Fruit fly (Drosophila melanogaster) whole organism, adult: ENCODE results near the gene CG17343.

ENCODE experiments used
- CG11617 ChIP-seq: fragments of 200-800 bp; sonication (Bioruptor generic); optimal IDR thresholded peaks from 2 replicates; lab custom pipeline; 2017; ENCODE audit warnings: mild to moderate bottlenecking, missing biosample characterization, missing genetic modification reagents, missing genetic modification characterization
- CG12768 ChIP-seq: fragments of 200-800 bp; sonication (Bioruptor generic); optimal IDR thresholded peaks from 2 replicates; lab custom pipeline; 2017; ENCODE audit warnings: missing biosample characterization, missing genetic modification characterization, mild to moderate bottlenecking, moderate library complexity, missing genetic modification reagents
- CG14711 ChIP-seq: fragments of 200-800 bp; sonication (Bioruptor generic); optimal IDR thresholded peaks from 2 replicates; lab custom pipeline; 2018; ENCODE audit warnings: missing biosample characterization, mild to moderate bottlenecking, missing genetic modification characterization, moderate library complexity
- CG1620 ChIP-seq: fragments of 200-800 bp; sonication (Bioruptor generic); optimal IDR thresholded peaks from 2 replicates; lab custom pipeline; 2016; ENCODE audit warnings: missing biosample characterization, missing genetic modification characterization
- CG33017 ChIP-seq: fragments of 200-800 bp; sonication (Bioruptor generic); optimal IDR thresholded peaks from 2 replicates; lab custom pipeline; 2018; ENCODE audit warnings: missing biosample characterization, mild to moderate bottlenecking, missing genetic modification characterization, moderate library complexity
- CG5204 ChIP-seq: fragments of 200-800 bp; sonication (Bioruptor generic); optimal IDR thresholded peaks from 2 replicates; lab custom pipeline; 2016; ENCODE audit warnings: missing biosample characterization, missing genetic modification characterization
- CG7045 ChIP-seq: fragments of 200-800 bp; sonication (Bioruptor generic); optimal IDR thresholded peaks from 2 replicates; lab custom pipeline; 2017; ENCODE audit warnings: missing biosample characterization, mild to moderate bottlenecking, missing genetic modification characterization
- CG7101 ChIP-seq: fragments of 200-800 bp; sonication (Bioruptor generic); optimal IDR thresholded peaks from 2 replicates; lab custom pipeline; 2018; ENCODE audit warnings: missing biosample characterization, mild to moderate bottlenecking, missing genetic modification characterization, moderate library complexity
- Clk ChIP-seq: fragments of 200-800 bp; sonication (Bioruptor generic); optimal IDR thresholded peaks from 2 replicates; lab custom pipeline; 2017; ENCODE audit warnings: missing biosample characterization, missing genetic modification characterization
- Crg-1 ChIP-seq: fragments of 200-800 bp; sonication (Bioruptor generic); optimal IDR thresholded peaks from 2 replicates; lab custom pipeline; 2016; ENCODE audit warnings: missing biosample characterization, missing genetic modification characterization
- Hr96 ChIP-seq: fragments of 200-800 bp; sonication (Bioruptor generic); optimal IDR thresholded peaks from 2 replicates; lab custom pipeline; 2016; ENCODE audit warnings: missing biosample characterization, missing genetic modification characterization
- Mnt ChIP-seq: fragments of 200-800 bp; sonication (Bioruptor generic); optimal IDR thresholded peaks from 2 replicates; lab custom pipeline; 2016; ENCODE audit warnings: missing biosample characterization, mild to moderate bottlenecking, missing genetic modification characterization
- bab1 ChIP-seq: fragments of 200-800 bp; sonication (Bioruptor generic); optimal IDR thresholded peaks from 3 replicates; lab custom pipeline; 2019; ENCODE audit warnings: missing biosample characterization, mild to moderate bottlenecking, missing genetic modification characterization, moderate library complexity
- cic ChIP-seq: fragments of 200-800 bp; sonication (Bioruptor generic); optimal IDR thresholded peaks from 2 replicates; lab custom pipeline; 2017; ENCODE audit warnings: missing biosample characterization, mild to moderate bottlenecking, missing genetic modification characterization, moderate library complexity
- cnc ChIP-seq, 2 experiments: fragments of >200 bp; optimal IDR thresholded peaks; 2 replicates each; lab custom pipeline; 2017
- kay ChIP-seq: fragments of 200-800 bp; sonication (Bioruptor generic); peaks from one replicate; lab custom pipeline; 2016; ENCODE audit warnings: missing biosample characterization, missing genetic modification characterization, borderline replicate concordance
- ovo ChIP-seq: fragments of 200-800 bp; sonication (Bioruptor generic); optimal IDR thresholded peaks from 2 replicates; lab custom pipeline; 2016; ENCODE audit warnings: missing biosample characterization, missing genetic modification characterization
- pad ChIP-seq: fragments of 200-800 bp; sonication (Bioruptor generic); optimal IDR thresholded peaks from 3 replicates; lab custom pipeline; 2017; ENCODE audit warnings: missing biosample characterization, missing genetic modification characterization, mild to moderate bottlenecking, moderate library complexity, missing genetic modification reagents
- tj ChIP-seq: fragments of 200-800 bp; sonication (Bioruptor generic); optimal IDR thresholded peaks from 3 replicates; lab custom pipeline; 2017; ENCODE audit warnings: missing biosample characterization, mild to moderate bottlenecking, missing genetic modification characterization, moderate library complexity
- toe ChIP-seq: fragments of 200-800 bp; sonication (Bioruptor generic); optimal IDR thresholded peaks from 2 replicates; lab custom pipeline; 2016; ENCODE audit warnings: missing biosample characterization, missing genetic modification characterization

Gene CG17343

DNA sequence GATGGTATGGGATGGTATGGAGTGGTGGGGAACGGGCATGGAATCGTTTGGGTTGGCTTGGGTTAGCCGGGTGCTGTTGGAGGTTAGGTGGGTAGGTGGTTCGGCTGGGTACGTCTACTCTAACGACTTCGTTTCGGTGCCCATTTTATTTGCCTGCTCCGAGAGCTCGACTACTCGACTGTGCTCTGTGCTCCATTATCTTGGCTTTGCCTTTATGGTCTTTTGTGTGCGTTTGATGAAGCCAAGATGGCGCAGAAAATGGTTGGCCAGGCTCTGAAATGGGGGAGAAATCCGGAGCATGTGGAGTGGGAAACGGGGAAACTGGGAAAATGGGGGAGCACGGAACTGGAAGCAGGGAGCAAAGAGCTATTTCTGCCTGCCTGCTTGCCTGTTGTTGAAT, 29.1 kb downstream of the CG17343 start:
- no peak for TF ChIP-seq ovo (GFP tag; lab: Kevin White, UChicago)
- no peak for TF ChIP-seq bab1
- no peak for TF ChIP-seq Mnt
- no peak for TF ChIP-seq tj (GFP tag; lab: Kevin White, UChicago)
- no peak for TF ChIP-seq Clk (GFP tag; lab: Kevin White, UChicago)
- TF ChIP-seq CG33017 = no peak
- TF ChIP-seq pad = no peak
- TF ChIP-seq cic (GFP tag; lab: Kevin White, UChicago) = no peak
- TF ChIP-seq cnc (optimal IDR thresholded peaks at IDR 0.05; lab: Kevin White, UChicago) = no peak
- TF ChIP-seq Hr96 (GFP tag; lab: Kevin White, UChicago) = no peak
- no peak for TF ChIP-seq CG14711
- TF ChIP-seq CG5204 (GFP tag; lab: Kevin White, UChicago) = no peak

DNA sequence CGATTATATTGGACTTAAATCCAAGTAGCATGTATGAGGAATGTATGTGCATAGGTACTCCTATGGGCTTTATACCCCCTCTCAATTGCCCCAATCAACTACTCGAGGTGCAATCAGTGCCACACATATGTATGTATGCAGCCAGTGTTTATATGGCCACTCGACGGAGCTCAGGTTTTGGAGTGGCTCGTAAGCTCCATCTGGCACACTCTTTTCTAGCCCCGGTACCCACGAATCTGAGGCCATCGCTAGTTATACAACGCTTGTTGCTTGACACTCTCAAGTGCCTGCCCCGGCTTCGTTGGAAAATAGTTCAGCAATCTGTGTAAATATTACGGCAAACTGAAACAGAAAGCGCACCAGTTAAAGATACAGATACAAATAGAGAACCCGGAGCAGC, 31.6 kb downstream of the CG17343 start:
- TF ChIP-seq cic (GFP tag; lab: Kevin White, UChicago) (no peak), CG12768 (GFP tag; lab: Kevin White, UChicago) (no peak), kay (GFP tag; lab: Kevin White, UChicago) (no peak), CG1620 (no peak), CG33017 (no peak), CG5204 (GFP tag; lab: Kevin White, UChicago) (no peak), Mnt (no peak), CG14711 (no peak), CG11617 (GFP tag; lab: Kevin White, UChicago) (no peak), Clk (GFP tag; lab: Kevin White, UChicago) (no peak), CG7045 (no peak), pad (no peak), bab1 (no peak), Hr96 (GFP tag; lab: Kevin White, UChicago) (no peak), toe (no peak), CG7101 (tag; lab: Kevin White, UChicago) (no peak), ovo (GFP tag; lab: Kevin White, UChicago) (no peak), tj (GFP tag; lab: Kevin White, UChicago) (no peak)

DNA sequence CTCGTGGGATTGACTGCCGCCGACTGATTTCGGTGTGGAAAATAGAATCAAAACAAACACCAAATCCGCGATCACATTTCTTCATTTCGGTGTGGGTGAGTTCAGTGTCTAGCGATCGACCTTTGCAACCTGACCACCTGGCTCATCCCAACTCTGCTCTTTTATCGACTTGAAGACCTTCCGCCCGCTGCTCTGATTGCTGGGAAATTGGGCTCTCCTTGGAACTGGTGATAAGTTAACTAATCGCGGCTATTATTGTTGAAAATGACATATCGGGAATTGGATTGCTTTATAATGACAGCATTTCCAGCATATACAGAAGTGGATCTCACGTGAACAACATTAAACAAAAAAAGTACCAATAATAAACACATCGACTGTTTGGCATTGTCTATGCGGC, 32.6 kb downstream of the CG17343 start:
- TF ChIP-seq Mnt (no peak), ovo (GFP tag; lab: Kevin White, UChicago) (no peak), Crg-1 (GFP tag; lab: Kevin White, UChicago) (no peak), CG11617 (GFP tag; lab: Kevin White, UChicago) (no peak), Clk (GFP tag; lab: Kevin White, UChicago) (no peak), CG14711 (no peak), CG5204 (GFP tag; lab: Kevin White, UChicago) (no peak), Hr96 (GFP tag; lab: Kevin White, UChicago) (no peak), CG7045 (no peak), cnc (optimal IDR thresholded peaks at IDR 0.05; lab: Kevin White, UChicago) (no peak), CG33017 (no peak), kay (GFP tag; lab: Kevin White, UChicago) (no peak), pad (no peak)

DNA sequence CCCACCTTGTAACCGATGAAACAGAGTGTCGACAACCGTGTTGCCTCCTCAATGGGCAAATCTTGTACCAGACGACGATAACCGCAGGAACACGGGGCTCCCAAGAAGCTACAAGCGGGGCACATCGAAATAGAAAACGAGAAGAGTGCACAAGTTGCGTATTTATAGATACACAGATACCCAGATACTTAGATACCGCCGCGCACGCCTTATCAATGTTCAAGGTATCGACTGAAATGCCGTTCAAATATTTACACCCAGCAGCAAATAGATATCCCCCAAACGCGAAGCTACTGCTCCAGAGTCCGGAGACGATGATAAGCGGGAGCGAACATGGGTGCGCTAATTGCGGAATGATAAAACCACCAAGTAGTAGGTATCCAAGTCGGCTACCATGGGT, 33.9 kb downstream of the CG17343 start:
- TF ChIP-seq ovo (GFP tag; lab: Kevin White, UChicago) (no peak), CG12768 (GFP tag; lab: Kevin White, UChicago) (no peak), Hr96 (GFP tag; lab: Kevin White, UChicago) (no peak), cic (GFP tag; lab: Kevin White, UChicago) (peak; percentile 58), CG7045 (no peak), cnc (optimal IDR thresholded peaks at IDR 0.05; lab: Kevin White, UChicago) (no peak)

DNA sequence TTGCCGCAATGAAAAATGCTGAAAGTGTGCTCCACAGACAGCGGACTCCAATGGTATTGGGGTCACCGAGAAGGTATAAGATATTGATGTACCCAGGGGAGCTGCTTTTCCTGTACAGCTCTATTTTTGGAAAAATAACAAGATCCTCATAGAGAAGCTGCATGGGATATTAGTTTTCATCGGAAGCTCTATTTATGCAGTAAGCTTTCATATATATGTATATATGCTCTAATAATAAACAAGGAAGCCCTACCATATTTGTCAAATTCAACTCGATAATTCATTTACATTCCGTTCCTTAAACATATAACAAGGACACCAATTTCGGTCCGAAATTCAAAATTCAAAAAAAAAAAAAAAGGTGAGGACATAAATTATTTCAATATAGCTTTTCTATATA, 37.0 kb downstream of the CG17343 start, which contains the start of the genes CG17344 and CG43731:
Gene CG17344 (plus strand): TSS at position 301 of the 400 bp plus-strand sequence.
Gene CG43731 (plus strand): TSS at position 301 of the 400 bp plus-strand sequence.
- TF ChIP-seq cnc (optimal IDR thresholded peaks at IDR 0.05; lab: Kevin White, UChicago) (no peak), Mnt (no peak), Clk (GFP tag; lab: Kevin White, UChicago) (no peak), CG1620 (no peak), Crg-1 (GFP tag; lab: Kevin White, UChicago) (no peak), cic (GFP tag; lab: Kevin White, UChicago) (no peak), CG12768 (GFP tag; lab: Kevin White, UChicago) (no peak)

DNA sequence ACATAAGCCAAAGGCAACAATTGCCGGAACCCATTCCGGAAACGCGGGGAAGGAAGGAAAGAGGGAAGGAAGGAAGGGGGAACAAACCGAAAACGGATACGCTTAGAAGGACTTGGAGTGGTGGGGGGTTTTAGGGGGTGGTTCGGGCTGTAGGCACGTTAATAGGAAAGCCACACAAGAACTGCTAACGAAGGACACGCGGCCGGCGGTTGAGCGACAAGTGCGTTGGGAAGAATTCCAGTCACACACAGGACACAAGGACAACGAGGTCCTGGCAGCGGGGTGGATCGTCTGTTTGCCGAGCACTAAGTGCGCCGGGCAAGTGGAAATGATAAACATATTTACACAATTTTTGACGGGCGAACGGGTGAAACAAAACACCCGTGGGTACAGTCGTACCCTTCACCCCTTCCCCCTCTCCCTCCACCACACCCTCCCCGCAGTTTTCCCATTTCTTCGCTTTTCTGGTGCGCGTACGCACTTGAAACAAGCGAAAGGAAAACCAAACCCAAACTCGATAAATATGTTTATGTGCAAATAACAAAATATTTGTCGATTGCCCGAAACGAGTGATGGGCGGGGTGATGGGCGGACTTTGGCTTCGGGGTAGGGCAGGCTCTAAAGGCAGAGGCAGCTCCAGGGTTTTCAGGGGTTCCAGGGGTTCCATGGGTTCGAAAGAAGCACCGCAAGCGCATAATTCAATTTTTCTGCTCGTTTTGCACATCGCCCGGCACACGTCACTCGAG, 38.6 kb downstream of the CG17343 start:
- TF ChIP-seq CG14711 = no peak
- no peak for TF ChIP-seq CG7045
- TF ChIP-seq toe = no peak
- no peak for TF ChIP-seq Hr96 (GFP tag; lab: Kevin White, UChicago)
- TF ChIP-seq Mnt = no peak
- TF ChIP-seq kay (GFP tag; lab: Kevin White, UChicago) = no peak
- TF ChIP-seq Crg-1 (GFP tag; lab: Kevin White, UChicago) = no peak
- TF ChIP-seq CG33017 = no peak
- no peak for TF ChIP-seq CG11617 (GFP tag; lab: Kevin White, UChicago)

DNA sequence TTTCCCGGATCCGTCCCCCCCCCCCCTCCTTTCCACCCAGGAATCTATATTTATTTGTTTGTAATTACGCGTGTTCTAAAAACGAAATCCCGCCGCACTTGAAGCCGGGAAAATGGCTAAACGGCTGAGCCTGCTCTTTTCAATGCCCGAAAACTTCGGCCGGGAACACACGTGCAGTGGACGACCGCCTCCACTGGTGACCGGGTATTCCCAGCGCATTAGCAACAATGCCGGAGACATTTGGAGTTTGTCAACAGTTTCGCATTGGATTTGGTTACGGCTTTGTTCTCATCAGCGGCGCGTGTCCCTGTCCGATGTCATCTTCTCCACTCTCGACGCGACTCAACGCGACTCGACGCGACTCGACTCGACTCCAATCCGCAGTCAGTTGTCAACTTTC, 39.7 kb downstream of the CG17343 start:
- no peak for TF ChIP-seq kay (GFP tag; lab: Kevin White, UChicago)
- TF ChIP-seq toe = no peak
